Fruit fly (Drosophila melanogaster) whole organism: ENCODE data around the gene CG10654.

Experiments
- CG8478 ChIP-seq: fragments of >200 bp; optimal IDR thresholded peaks from 2 replicates; lab custom pipeline; 2018; ENCODE audit warnings: inconsistent platforms
- Dll ChIP-seq: fragments of >200 bp; optimal IDR thresholded peaks from 2 replicates; lab custom pipeline; 2017
- EcR ChIP-seq, 2 experiments: fragments of >200 bp; optimal IDR thresholded peaks; 2 replicates each; lab custom pipeline; 2017; ENCODE audit warnings: missing biosample characterization in 2 of 2, missing genetic modification characterization in 2 of 2, missing genetic modification reagents in 2 of 2
- pan ChIP-seq: fragments of >200 bp; optimal IDR thresholded peaks from 2 replicates; lab custom pipeline; 2017
- psq ChIP-seq: fragments of >200 bp; optimal IDR thresholded peaks from 2 replicates; lab custom pipeline; 2017
- usp ChIP-seq: fragments of >200 bp; optimal IDR thresholded peaks from 2 replicates; lab custom pipeline; 2017; ENCODE audit warnings: missing biosample characterization, missing genetic modification characterization, mixed read lengths

DNA sequence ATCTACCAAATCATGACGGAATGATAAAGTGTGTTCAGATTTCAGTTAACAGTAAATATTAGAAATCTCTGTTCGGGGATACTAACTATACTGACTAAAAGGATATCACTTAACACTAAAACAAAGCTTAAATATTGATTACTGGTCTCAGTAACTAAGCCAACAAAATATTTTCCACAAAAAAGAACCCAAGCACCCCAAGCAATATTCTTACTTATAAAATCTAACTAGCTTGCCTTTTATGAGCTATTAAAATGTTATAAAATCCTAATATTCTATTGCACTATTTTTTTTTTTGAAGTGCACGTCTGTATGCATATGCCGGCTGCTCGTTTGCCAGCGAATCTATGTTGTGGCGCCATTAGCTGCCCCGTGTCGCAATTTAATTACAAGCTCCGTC is 41.8 kb upstream of the CG10654 start:
- TF ChIP-seq psq (lab: Kevin White, UChicago): no peak
- no peak for TF ChIP-seq CG8478 (lab: Kevin White, UChicago)
- TF ChIP-seq EcR (GFP tag; optimal IDR thresholded peaks at IDR 0.05; lab: Kevin White, UChicago): no peak
- no peak for TF ChIP-seq pan (lab: Kevin White, UChicago)
- no peak for TF ChIP-seq Dll (lab: Kevin White, UChicago)
- TF ChIP-seq usp (GFP tag; lab: Kevin White, UChicago): no peak
